Fruit fly (Drosophila melanogaster): ENCODE measurements around the gene Tsen2.

Tsen2 gene

DNA sequence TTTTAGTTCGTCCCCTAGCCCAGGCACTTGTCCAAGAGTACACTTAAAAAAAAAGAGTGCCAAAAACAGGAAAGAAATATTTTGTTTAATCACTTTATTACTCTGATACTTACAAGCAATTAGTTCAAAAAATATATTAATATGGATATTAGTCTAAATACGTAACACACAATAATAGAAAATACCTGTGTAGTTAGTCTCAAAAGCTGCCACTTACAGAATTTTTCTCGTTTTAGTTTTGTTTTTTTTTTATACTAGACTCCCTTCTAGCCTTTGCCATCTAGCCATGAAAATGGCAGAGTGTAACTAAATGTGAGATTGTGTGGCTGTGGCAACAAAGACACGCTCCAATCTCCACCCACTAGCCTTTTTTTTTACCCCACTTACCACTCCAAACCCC is 41.7 kb upstream of the Tsen2 start (continued):
- no peak for TF ChIP-seq Eip93F (GFP tag; optimal IDR thresholded peaks at IDR 0.05)
- peak; percentile 65 for TF ChIP-seq fd59A (GFP tag; optimal IDR thresholded peaks at IDR 0.05)
- TF ChIP-seq Met (GFP tag; optimal IDR thresholded peaks at IDR 0.05): no peak
- peak; percentile 25; the same call in 1 of the 2 replicates for TF ChIP-seq Gug (GFP tag; IDR thresholded peaks at IDR 0.05)
- TF ChIP-seq Ets96B (tag; optimal IDR thresholded peaks at IDR 0.05): peak; percentile 68
- TF ChIP-seq CG6808 (GFP tag; optimal IDR thresholded peaks at IDR 0.05): peak; percentile 76
- peak; percentile 60 for TF ChIP-seq CG16779 (tag; optimal IDR thresholded peaks at IDR 0.05)
- TF ChIP-seq CG8319 (GFP tag; optimal IDR thresholded peaks at IDR 0.05): no peak
- peak; percentile 94 for TF ChIP-seq Eip78C (GFP tag)
- peak; percentile 41 for TF ChIP-seq CG6276 (GFP tag; optimal IDR thresholded peaks at IDR 0.05)
- TF ChIP-seq CG6854 (GFP tag; optimal IDR thresholded peaks at IDR 0.05): no peak
- no peak for TF ChIP-seq svp (GFP tag)
- 0 out of 2 replicates have a peak, but pooled peaks have one; percentile 14 for TF ChIP-seq CG11294 (GFP tag; IDR thresholded peaks at IDR 0.05)
- TF ChIP-seq CG1621 (tag; optimal IDR thresholded peaks at IDR 0.05): peak; percentile 47
- peak; percentile 27 to 67 for TF ChIP-seq salr (GFP tag; optimal IDR thresholded peaks at IDR 0.05)
- peak; percentile 79 to 81 for TF ChIP-seq ss (GFP tag; optimal IDR thresholded peaks at IDR 0.05)
- TF ChIP-seq CG15336 (GFP tag; IDR thresholded peaks at IDR 0.05): peak; percentile 82
- TF ChIP-seq CG10631 (GFP tag; optimal IDR thresholded peaks at IDR 0.05): peak; percentile 83
- no peak for TF ChIP-seq fd85E (GFP tag; optimal IDR thresholded peaks at IDR 0.05)
- TF ChIP-seq Sox14 (GFP tag; optimal IDR thresholded peaks at IDR 0.05): peak; percentile 64
- peak; percentile 25 for TF ChIP-seq topi (GFP tag; optimal IDR thresholded peaks at IDR 0.05)

DNA sequence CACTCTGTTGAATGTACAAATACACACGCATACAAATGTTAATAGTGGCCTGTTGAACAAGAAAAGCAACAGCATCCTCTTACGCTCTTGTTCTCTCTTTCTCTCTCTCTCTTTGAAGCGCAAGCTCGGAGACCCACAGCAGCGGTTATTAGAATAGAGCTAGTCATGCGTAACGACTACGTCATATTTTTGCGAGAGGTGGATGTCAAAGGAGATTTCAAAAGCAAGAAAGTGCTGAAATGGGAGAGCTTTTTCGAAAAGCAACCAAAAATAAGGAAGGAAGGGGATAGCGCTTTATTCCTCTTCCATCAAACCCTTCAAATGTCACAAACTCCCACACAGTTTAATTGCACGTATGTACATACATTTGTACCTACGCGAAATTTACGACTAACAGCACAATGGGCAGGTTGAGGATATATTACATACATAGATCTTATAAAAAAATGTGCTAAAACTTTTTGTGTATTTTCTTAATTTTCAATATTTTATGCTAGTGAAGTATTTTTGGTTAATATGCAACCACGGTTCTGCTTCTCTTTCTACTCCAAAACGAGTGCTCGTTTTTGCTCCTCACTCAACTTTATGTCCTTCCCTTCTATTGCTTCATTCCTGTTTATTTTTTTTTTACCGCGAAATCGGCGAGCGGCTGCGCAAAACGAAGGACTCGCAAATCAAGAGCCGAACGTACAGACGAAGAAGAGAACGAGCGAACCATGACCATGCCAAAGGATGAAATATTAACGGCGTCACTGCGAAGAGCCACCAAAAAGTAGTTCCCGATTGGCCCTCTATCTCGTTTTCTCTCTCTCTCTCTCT is 39.6 kb upstream of the Tsen2 start:
- peak; percentile 68 for TF ChIP-seq Hr39 (GFP tag; optimal IDR thresholded peaks at IDR 0.05)
- peak; percentile 11 for TF ChIP-seq Eip75B (GFP tag; optimal IDR thresholded peaks at IDR 0.05)
- TF ChIP-seq Sox14 (GFP tag; optimal IDR thresholded peaks at IDR 0.05): peak; percentile 73
- TF ChIP-seq CG31627 (GFP tag; optimal IDR thresholded peaks at IDR 0.05): peak; percentile 51
- 0 out of 3 replicates have a peak, but pooled peaks have one; percentile 32 for TF ChIP-seq CG8119 (GFP tag; IDR thresholded peaks at IDR 0.05)
- TF ChIP-seq CG9139 (GFP tag; optimal IDR thresholded peaks at IDR 0.05): peak; percentile 59
- peak; percentile 54 for TF ChIP-seq pdm3 (GFP tag; optimal IDR thresholded peaks at IDR 0.05)
- TF ChIP-seq dsx (GFP tag; optimal IDR thresholded peaks at IDR 0.05; ENCODE audit: poor library complexity, severe bottlenecking): no peak
- no peak for TF ChIP-seq svp (GFP tag)
- TF ChIP-seq Lpt (GFP tag; optimal IDR thresholded peaks at IDR 0.05): peak; percentile 22
- peak; percentile 28 for TF ChIP-seq CG7368 (GFP tag; optimal IDR thresholded peaks at IDR 0.05)
- peak; percentile 63 for TF ChIP-seq CG3919 (GFP tag; optimal IDR thresholded peaks at IDR 0.05)
- TF ChIP-seq vri (GFP tag; optimal IDR thresholded peaks at IDR 0.05): peak; percentile 58
- peak; percentile 72 for TF ChIP-seq esn (GFP tag; optimal IDR thresholded peaks at IDR 0.05)
- TF ChIP-seq topi (GFP tag; optimal IDR thresholded peaks at IDR 0.05): peak; percentile 68
- TF ChIP-seq Sox15 (GFP tag; optimal IDR thresholded peaks at IDR 0.05): peak; percentile 2
- TF ChIP-seq salr (GFP tag; optimal IDR thresholded peaks at IDR 0.05): peak; percentile 10 to 55
- peak; percentile 47 for TF ChIP-seq CG15336 (GFP tag; IDR thresholded peaks at IDR 0.05)
- TF ChIP-seq CG4318 (GFP tag; optimal IDR thresholded peaks at IDR 0.05): peak; percentile 47
- peak; percentile 64 for TF ChIP-seq OdsH (GFP tag; optimal IDR thresholded peaks at IDR 0.05)
- peak; percentile 58 for TF ChIP-seq acj6 (GFP tag; optimal IDR thresholded peaks at IDR 0.05)
- peak; percentile 52 for TF ChIP-seq CG10631 (GFP tag; optimal IDR thresholded peaks at IDR 0.05)
- TF ChIP-seq CG16779 (tag; optimal IDR thresholded peaks at IDR 0.05): peak; percentile 6
- no peak for TF ChIP-seq Gug (GFP tag; IDR thresholded peaks at IDR 0.05)
- peak; percentile 43 for TF ChIP-seq achi (GFP tag; optimal IDR thresholded peaks at IDR 0.05)
- TF ChIP-seq net (GFP tag; optimal IDR thresholded peaks at IDR 0.05): peak; percentile 52
- no peak for TF ChIP-seq CG1621 (tag; optimal IDR thresholded peaks at IDR 0.05)
- TF ChIP-seq CG10669 (GFP tag; optimal IDR thresholded peaks at IDR 0.05): no peak
- TF ChIP-seq cyc (GFP tag; optimal IDR thresholded peaks at IDR 0.05): peak; percentile 49
- TF ChIP-seq CG34406 (GFP tag; optimal IDR thresholded peaks at IDR 0.05): peak; percentile 53
- no peak for TF ChIP-seq Hr38 (GFP tag; optimal IDR thresholded peaks at IDR 0.05)
- peak; percentile 61 for TF ChIP-seq lz (GFP tag; optimal IDR thresholded peaks at IDR 0.05)
- no peak for TF ChIP-seq Eip93F (GFP tag; optimal IDR thresholded peaks at IDR 0.05)
- TF ChIP-seq CG32006 (GFP tag; optimal IDR thresholded peaks at IDR 0.05): peak; percentile 73
- no peak for TF ChIP-seq CG11294 (GFP tag; IDR thresholded peaks at IDR 0.05)
- TF ChIP-seq CG8319 (GFP tag; optimal IDR thresholded peaks at IDR 0.05): no peak
- TF ChIP-seq fd59A (GFP tag; optimal IDR thresholded peaks at IDR 0.05): peak; percentile 42
- peak; percentile 2 for TF ChIP-seq CG6808 (GFP tag; optimal IDR thresholded peaks at IDR 0.05)
- TF ChIP-seq Smox (GFP tag; optimal IDR thresholded peaks at IDR 0.05): peak; percentile 71

Data from whole organism, prepupa.